Worm (Caenorhabditis elegans) whole organism, late embryonic: ENCODE measurements around the gene K12H4.6.

Experiments used
- K09A11.1 ChIP-seq: sonication (generic microtip); optimal IDR thresholded peaks from 2 replicates; lab custom pipeline; 2017; ENCODE audit warnings: antibody characterized with exemption, mild to moderate bottlenecking, missing genetic modification characterization, missing compliant biosample characterization; ENCODE audit not compliant: insufficient read depth
- ceh-30 ChIP-seq: fragments of 150-350 bp; optimal IDR thresholded peaks from 2 replicates; lab custom pipeline; 2014; ENCODE audit warnings: missing biosample characterization, missing genetic modification characterization
- dmd-4 ChIP-seq: sonication (generic microtip); optimal IDR thresholded peaks from 2 replicates; lab custom pipeline; 2016; ENCODE audit warnings: borderline replicate concordance, missing genetic modification characterization, missing compliant biosample characterization
- fkh-10 ChIP-seq: fragments of 150-350 bp; optimal IDR thresholded peaks from 2 replicates; lab custom pipeline; 2014; ENCODE audit warnings: missing biosample characterization, missing genetic modification reagents, missing genetic modification characterization
- hlh-13 ChIP-seq: fragments of 200-800 bp; sonication (Bioruptor generic); optimal IDR thresholded peaks from 2 replicates; lab custom pipeline; 2018; ENCODE audit warnings: mild to moderate bottlenecking, missing genetic modification characterization, missing compliant biosample characterization
- lin-11 ChIP-seq: fragments of 200-800 bp; sonication (Bioruptor generic); optimal IDR thresholded peaks from 2 replicates; lab custom pipeline; 2018; ENCODE audit warnings: mild to moderate bottlenecking, missing genetic modification characterization, missing compliant biosample characterization
- mec-3 ChIP-seq: sonication (generic microtip); optimal IDR thresholded peaks from 2 replicates; lab custom pipeline; 2016; ENCODE audit warnings: borderline replicate concordance, missing genetic modification characterization, missing compliant biosample characterization
- nfya-1 ChIP-seq: sonication (generic microtip); optimal IDR thresholded peaks from 2 replicates; lab custom pipeline; 2017; ENCODE audit warnings: missing genetic modification characterization, mild to moderate bottlenecking, missing compliant biosample characterization, antibody characterized with exemption, moderate library complexity
- nhr-232 ChIP-seq: sonication (generic microtip); optimal IDR thresholded peaks from 2 replicates; lab custom pipeline; 2016; ENCODE audit warnings: missing genetic modification characterization, missing compliant biosample characterization
- pag-3 ChIP-seq: sonication (generic microtip); optimal IDR thresholded peaks from 2 replicates; lab custom pipeline; 2016; ENCODE audit warnings: missing compliant biosample characterization, missing genetic modification characterization, borderline replicate concordance
- pha-4 ChIP-seq: fragments of 150-350 bp; optimal IDR thresholded peaks from 2 replicates; lab custom pipeline; 2018; ENCODE audit warnings: missing biosample characterization, missing genetic modification reagents, missing genetic modification characterization
- pqm-1 ChIP-seq: sonication (generic microtip); optimal IDR thresholded peaks from 2 replicates; lab custom pipeline; 2016; ENCODE audit warnings: missing genetic modification characterization, missing compliant biosample characterization
- tbx-2 ChIP-seq: sonication (generic microtip); optimal IDR thresholded peaks from 2 replicates; lab custom pipeline; 2016; ENCODE audit warnings: missing genetic modification characterization, missing compliant biosample characterization
- unc-86 ChIP-seq: sonication (generic microtip); optimal IDR thresholded peaks from 2 replicates; lab custom pipeline; 2016; ENCODE audit warnings: missing genetic modification characterization, missing compliant biosample characterization

DNA sequence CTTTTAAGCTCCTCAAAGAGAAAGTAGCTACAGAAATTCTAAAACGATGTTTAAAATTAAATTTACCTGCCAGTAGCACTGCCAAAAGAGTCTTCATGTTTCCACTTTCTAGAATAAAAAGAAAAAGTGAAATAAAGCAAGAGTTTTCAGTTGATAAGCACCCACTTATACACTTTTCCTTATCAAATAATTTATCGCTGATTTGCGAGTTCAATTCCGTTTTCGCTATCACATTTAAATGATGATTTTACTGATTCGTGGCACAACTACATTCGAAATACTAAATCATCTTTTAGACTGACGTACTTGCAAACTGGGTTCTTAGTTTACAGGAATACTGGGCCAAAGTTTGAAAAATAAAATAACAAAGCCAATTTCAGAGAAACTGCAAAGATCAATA is 8.3 kb upstream of the K12H4.6 start, which contains the start of gene K12H4.7:
- TF ChIP-seq lin-11 (tag; lab: Kevin White, UChicago) = no peak
- no peak for TF ChIP-seq ceh-30
- no peak for TF ChIP-seq mec-3 (tag; lab: Kevin White, UChicago)
- TF ChIP-seq tbx-2 (tag; lab: Kevin White, UChicago) = no peak
- no peak for TF ChIP-seq dmd-4 (tag; lab: Kevin White, UChicago)
- TF ChIP-seq pqm-1 (tag; lab: Kevin White, UChicago) = no peak
- no peak for TF ChIP-seq unc-86 (tag; lab: Kevin White, UChicago)
- TF ChIP-seq nfya-1 = no peak
- TF ChIP-seq pha-4 (tag; lab: Kevin White, UChicago) = no peak
- TF ChIP-seq K09A11.1 (tag; lab: Kevin White, UChicago) = no peak
- TF ChIP-seq hlh-13 = no peak
- TF ChIP-seq pag-3 (tag; lab: Kevin White, UChicago) = no peak
- no peak for TF ChIP-seq fkh-10 (GFP tag; lab: Kevin White, UChicago)
- TF ChIP-seq nhr-232 (tag; lab: Kevin White, UChicago) = no peak
